Worm (Caenorhabditis elegans): ENCODE measurements around the gene fbxc-58.

ce11 chrIV:9403761-9404420, 32.6 kb downstream of the fbxc-58 start:
- TF ChIP-seq dao-5 (tag; optimal IDR thresholded peaks at IDR 0.05) (no peak), him-1 (tag; optimal IDR thresholded peaks at IDR 0.05) (no peak), W03F9.2 (tag; optimal IDR thresholded peaks at IDR 0.05) (no peak)
